Fruit fly (Drosophila melanogaster): ENCODE data around the gene CG15728.
A peak's percentile ranks its signal among the peaks of the same experiment; 100 is the strongest.

CG15728 gene

dm6 chrX:12670530-12671285 is 46.6 kb downstream of the CG15728 start:
- no peak for TF ChIP-seq CG8159 (tag; optimal IDR thresholded peaks at IDR 0.05)
- TF ChIP-seq EcR (GFP tag; optimal IDR thresholded peaks at IDR 0.05): no peak
- no peak for TF ChIP-seq CG34367 (tag; optimal IDR thresholded peaks at IDR 0.05)
- TF ChIP-seq CG12605 (GFP tag; IDR thresholded peaks at IDR 0.05): no peak
- TF ChIP-seq Ets98B (GFP tag; IDR thresholded peaks at IDR 0.05): no peak
- TF ChIP-seq CG15710 (tag; optimal IDR thresholded peaks at IDR 0.05): no peak
- no peak for TF ChIP-seq CG8301 (tag; optimal IDR thresholded peaks at IDR 0.05)
- no peak for TF ChIP-seq CG9948 (tag; optimal IDR thresholded peaks at IDR 0.05)
- no peak for TF ChIP-seq D1 (tag; optimal IDR thresholded peaks at IDR 0.05)
- no peak for TF ChIP-seq rn (GFP tag; IDR thresholded peaks at IDR 0.05)
- TF ChIP-seq CG13204 (GFP tag; optimal IDR thresholded peaks at IDR 0.05): no peak
- no peak for TF ChIP-seq Pif1A (GFP tag; optimal IDR thresholded peaks at IDR 0.05)
- TF ChIP-seq Pif1B (GFP tag; optimal IDR thresholded peaks at IDR 0.05): no peak
- TF ChIP-seq Snoo (tag; optimal IDR thresholded peaks at IDR 0.05): no peak
- TF ChIP-seq fd96Ca (GFP tag; IDR thresholded peaks at IDR 0.05): no peak
- TF ChIP-seq CG17806 (tag; optimal IDR thresholded peaks at IDR 0.05): no peak

- TF ChIP-seq rn (GFP tag; IDR thresholded peaks at IDR 0.05) (no peak), gl (tag; optimal IDR thresholded peaks at IDR 0.05) (peak; percentile 83), CG15710 (tag; optimal IDR thresholded peaks at IDR 0.05) (peak; percentile 57), Pif1A (GFP tag; optimal IDR thresholded peaks at IDR 0.05) (peak; percentile 51), CG32121 (GFP tag; IDR thresholded peaks at IDR 0.05) (peak; percentile 36; the same call in 1 of the 2 replicates), EcR (GFP tag; optimal IDR thresholded peaks at IDR 0.05) (peak; percentile 76), CG12605 (GFP tag; IDR thresholded peaks at IDR 0.05) (peak; percentile 76), CG34367 (tag; optimal IDR thresholded peaks at IDR 0.05) (peak; percentile 59), CG14655 (GFP tag; optimal IDR thresholded peaks at IDR 0.05) (peak; percentile 12), CG8159 (tag; optimal IDR thresholded peaks at IDR 0.05) (peak; percentile 55), Pif1B (GFP tag; optimal IDR thresholded peaks at IDR 0.05) (peak; percentile 41), CG9948 (tag; optimal IDR thresholded peaks at IDR 0.05) (peak; percentile 36), CG4496 (GFP tag; IDR thresholded peaks at IDR 0.05) (peak; percentile 52), CG8301 (tag; optimal IDR thresholded peaks at IDR 0.05) (peak; percentile 14), D1 (tag; optimal IDR thresholded peaks at IDR 0.05) (no peak), CG13204 (GFP tag; optimal IDR thresholded peaks at IDR 0.05) (peak; percentile 78), CG17806 (tag; optimal IDR thresholded peaks at IDR 0.05) (peak; percentile 43), Ets98B (GFP tag; IDR thresholded peaks at IDR 0.05) (peak; percentile 44; the same call in 1 of the 2 replicates), fd96Ca (GFP tag; IDR thresholded peaks at IDR 0.05) (peak; percentile 21; the same call in 2 of the 3 replicates), Snoo (tag; optimal IDR thresholded peaks at IDR 0.05) (peak; percentile 4), CG10348 (GFP tag; IDR thresholded peaks at IDR 0.05) (no peak)
Measured at dm6 chrX:12672317-12673172, 48.5 kb downstream of the CG15728 start.

- TF ChIP-seq EcR (GFP tag; optimal IDR thresholded peaks at IDR 0.05) (peak; percentile 75), CG32121 (GFP tag; IDR thresholded peaks at IDR 0.05) (no peak), CG17806 (tag; optimal IDR thresholded peaks at IDR 0.05) (peak; percentile 36), Ets98B (GFP tag; IDR thresholded peaks at IDR 0.05) (peak; percentile 31), CG8159 (tag; optimal IDR thresholded peaks at IDR 0.05) (peak; percentile 45), CG8301 (tag; optimal IDR thresholded peaks at IDR 0.05) (peak; percentile 47), CG4496 (GFP tag; IDR thresholded peaks at IDR 0.05) (peak; percentile 69), CG12605 (GFP tag; IDR thresholded peaks at IDR 0.05) (no peak), CG13204 (GFP tag; optimal IDR thresholded peaks at IDR 0.05) (peak; percentile 65), D1 (tag; optimal IDR thresholded peaks at IDR 0.05) (no peak), gl (tag; optimal IDR thresholded peaks at IDR 0.05) (peak; percentile 74), rn (GFP tag; IDR thresholded peaks at IDR 0.05) (no peak), CG10348 (GFP tag; IDR thresholded peaks at IDR 0.05) (no peak), fd96Ca (GFP tag; IDR thresholded peaks at IDR 0.05) (no peak), CG34367 (tag; optimal IDR thresholded peaks at IDR 0.05) (peak; percentile 51), CG9948 (tag; optimal IDR thresholded peaks at IDR 0.05) (peak; percentile 28), CG15710 (tag; optimal IDR thresholded peaks at IDR 0.05) (peak; percentile 53), CG14655 (GFP tag; optimal IDR thresholded peaks at IDR 0.05) (peak; percentile 69), Pif1B (GFP tag; optimal IDR thresholded peaks at IDR 0.05) (peak; percentile 32), Pif1A (GFP tag; optimal IDR thresholded peaks at IDR 0.05) (peak; percentile 27), Snoo (tag; optimal IDR thresholded peaks at IDR 0.05) (peak; percentile 44)
Measured at dm6 chrX:12673833-12674541, 49.9 kb downstream of the CG15728 start.

- TF ChIP-seq Snoo (tag; optimal IDR thresholded peaks at IDR 0.05) (no peak), CG13204 (GFP tag; optimal IDR thresholded peaks at IDR 0.05) (peak; percentile 29), CG14655 (GFP tag; optimal IDR thresholded peaks at IDR 0.05) (peak; percentile 19), CG9948 (tag; optimal IDR thresholded peaks at IDR 0.05) (peak; percentile 1), CG12605 (GFP tag; IDR thresholded peaks at IDR 0.05) (peak; percentile 79; the same call in 1 of the 2 replicates), EcR (GFP tag; optimal IDR thresholded peaks at IDR 0.05) (peak; percentile 38), Pif1B (GFP tag; optimal IDR thresholded peaks at IDR 0.05) (peak; percentile 38), CG8301 (tag; optimal IDR thresholded peaks at IDR 0.05) (no peak), gl (tag; optimal IDR thresholded peaks at IDR 0.05) (peak; percentile 18), fd96Ca (GFP tag; IDR thresholded peaks at IDR 0.05) (0 out of 3 replicates have a peak, but pooled peaks have one; percentile 49), CG34367 (tag; optimal IDR thresholded peaks at IDR 0.05) (peak; percentile 28), CG32121 (GFP tag; IDR thresholded peaks at IDR 0.05) (peak; percentile 55; the same call in 1 of the 2 replicates), CG15710 (tag; optimal IDR thresholded peaks at IDR 0.05) (peak; percentile 32), rn (GFP tag; IDR thresholded peaks at IDR 0.05) (no peak), Pif1A (GFP tag; optimal IDR thresholded peaks at IDR 0.05) (peak; percentile 10), CG8159 (tag; optimal IDR thresholded peaks at IDR 0.05) (peak; percentile 22), CG10348 (GFP tag; IDR thresholded peaks at IDR 0.05) (no peak), Ets98B (GFP tag; IDR thresholded peaks at IDR 0.05) (peak; percentile 52; the same call in 1 of the 2 replicates), D1 (tag; optimal IDR thresholded peaks at IDR 0.05) (no peak), CG17806 (tag; optimal IDR thresholded peaks at IDR 0.05) (peak; percentile 21), CG4496 (GFP tag; IDR thresholded peaks at IDR 0.05) (peak; percentile 66; the same call in 2 of the 3 replicates)
Measured at dm6 chrX:12675284-12675683, 51.2 kb downstream of the CG15728 start.

All from whole organism, pupa.